Worm (Caenorhabditis elegans): ENCODE results near the gene T14F9.2.

DNA sequence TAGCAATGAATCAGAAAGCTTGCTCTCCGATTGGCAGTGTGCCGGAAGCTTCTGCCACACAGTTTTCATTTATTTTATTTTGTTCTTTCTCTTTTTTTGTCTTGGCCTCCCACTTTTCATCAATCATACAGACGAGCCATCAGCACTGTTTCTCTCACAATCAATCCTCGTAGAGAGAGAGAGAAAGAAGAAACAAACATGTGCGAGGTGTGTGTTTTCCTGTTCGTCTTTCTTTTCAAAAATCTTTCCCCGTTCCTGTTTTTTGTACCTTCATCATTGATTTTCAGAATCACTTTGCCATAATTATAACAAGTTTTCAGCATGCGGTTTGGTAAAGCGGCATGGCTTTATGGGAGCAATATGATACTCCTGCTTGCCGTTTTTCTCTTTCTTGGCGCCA is 35.0 kb upstream of the T14F9.2 start, which contains the start of gene T24C12.1:
- TF ChIP-seq nhr-84 (tag; optimal IDR thresholded peaks at IDR 0.05) (no peak), mep-1 (tag; optimal IDR thresholded peaks at IDR 0.05) (no peak), egl-27 (tag; optimal IDR thresholded peaks at IDR 0.05) (no peak), irx-1 (tag; optimal IDR thresholded peaks at IDR 0.05) (no peak), dpl-1 (GFP tag; optimal IDR thresholded peaks at IDR 0.05) (no peak), ama-1 (optimal IDR thresholded peaks at IDR 0.05) (no peak)
